Fruit fly (Drosophila melanogaster) whole organism, embryonic: ENCODE measurements around the gene CG11263.

Source experiments
- Blimp-1 ChIP-seq: fragments of 200-800 bp; sonication (Bioruptor generic); optimal IDR thresholded peaks from 3 replicates; lab custom pipeline; 2018; ENCODE audit warnings: missing biosample characterization, missing genetic modification characterization, mild to moderate bottlenecking, moderate library complexity, missing genetic modification reagents
- CG1024 ChIP-seq: fragments of 200-800 bp; sonication (Bioruptor generic); IDR thresholded peaks from 2 replicates; pipeline ENCODE4 v1.3.6; 2022; ENCODE audit warnings: missing biosample characterization, missing genetic modification characterization
- CG10267 ChIP-seq: fragments of 200-800 bp; sonication (Bioruptor generic); optimal IDR thresholded peaks from 2 replicates; lab custom pipeline; 2018; ENCODE audit warnings: missing biosample characterization, mild to moderate bottlenecking, missing genetic modification characterization, moderate library complexity
- CG11560 ChIP-seq: fragments of 200-800 bp; sonication (Bioruptor generic); IDR thresholded peaks from 3 replicates; pipeline ENCODE4 v1.3.6; 2022; ENCODE audit warnings: missing biosample characterization, missing genetic modification characterization
- CG12769 ChIP-seq: fragments of 200-800 bp; sonication (Bioruptor generic); optimal IDR thresholded peaks from 2 replicates; lab custom pipeline; 2019; ENCODE audit warnings: missing biosample characterization, mild to moderate bottlenecking, missing genetic modification characterization, moderate library complexity
- CG13775 ChIP-seq: fragments of 200-800 bp; sonication (Bioruptor generic); optimal IDR thresholded peaks from 3 replicates; lab custom pipeline; 2017; ENCODE audit warnings: missing biosample characterization, mild to moderate bottlenecking, missing genetic modification characterization
- CG14710 ChIP-seq: fragments of 200-800 bp; sonication (Bioruptor generic); optimal IDR thresholded peaks from 3 replicates; lab custom pipeline; 2019; ENCODE audit warnings: missing biosample characterization, mild to moderate bottlenecking, missing genetic modification characterization, moderate library complexity
- CG16813 ChIP-seq: fragments of 200-800 bp; sonication (Bioruptor generic); IDR thresholded peaks from 3 replicates; pipeline ENCODE4 v1.3.6; 2022; ENCODE audit warnings: missing biosample characterization, missing genetic modification characterization; ENCODE audit not compliant: partially characterized antibody
- CG18764 ChIP-seq: fragments of 200-800 bp; sonication (Bioruptor generic); optimal IDR thresholded peaks from 3 replicates; lab custom pipeline; 2016; ENCODE audit warnings: missing biosample characterization, missing genetic modification characterization
- CG2116 ChIP-seq: fragments of 200-800 bp; sonication (Bioruptor generic); optimal IDR thresholded peaks from 3 replicates; lab custom pipeline; 2018; ENCODE audit warnings: missing biosample characterization, mild to moderate bottlenecking, missing genetic modification characterization
- CG2712 ChIP-seq: fragments of 200-800 bp; optimal IDR thresholded peaks from 3 replicates; lab custom pipeline; 2019; ENCODE audit warnings: missing biosample characterization, mild to moderate bottlenecking, missing genetic modification characterization, moderate library complexity
- CG2875 ChIP-seq: fragments of 200-800 bp; sonication (Bioruptor generic); optimal IDR thresholded peaks from 2 replicates; lab custom pipeline; 2017; ENCODE audit warnings: missing biosample characterization, mild to moderate bottlenecking, missing genetic modification characterization, missing genetic modification reagents
- CG3407 ChIP-seq: fragments of 200-800 bp; sonication (Bioruptor generic); optimal IDR thresholded peaks from 2 replicates; lab custom pipeline; 2018; ENCODE audit warnings: missing biosample characterization, mild to moderate bottlenecking, missing genetic modification characterization
- CG3995 ChIP-seq: fragments of 200-800 bp; sonication (Bioruptor generic); optimal IDR thresholded peaks from 3 replicates; lab custom pipeline; 2016; ENCODE audit warnings: missing biosample characterization, missing genetic modification characterization
- CG4404 ChIP-seq: fragments of 200-800 bp; sonication (Bioruptor generic); IDR thresholded peaks from 2 replicates; pipeline ENCODE4 v1.3.6; 2022; ENCODE audit warnings: missing biosample characterization, missing genetic modification characterization
- CG4424 ChIP-seq: fragments of 200-800 bp; sonication (Bioruptor generic); optimal IDR thresholded peaks from 3 replicates; lab custom pipeline; 2016; ENCODE audit warnings: missing biosample characterization, missing genetic modification characterization
- CG4617 ChIP-seq: fragments of 200-800 bp; sonication (Bioruptor generic); optimal IDR thresholded peaks from 3 replicates; lab custom pipeline; 2016; ENCODE audit warnings: missing biosample characterization, missing genetic modification characterization, borderline replicate concordance
- CG6813 ChIP-seq: fragments of 200-800 bp; sonication (Bioruptor generic); optimal IDR thresholded peaks from 2 replicates; lab custom pipeline; 2017; ENCODE audit warnings: missing biosample characterization, missing genetic modification characterization, mild to moderate bottlenecking, moderate library complexity, missing genetic modification reagents
- CG7372 ChIP-seq: fragments of 200-800 bp; sonication (Bioruptor generic); IDR thresholded peaks from 2 replicates; pipeline ENCODE4 v1.3.6; 2022; ENCODE audit warnings: missing biosample characterization, missing genetic modification characterization
- CG7745 ChIP-seq: fragments of 200-800 bp; sonication (Bioruptor generic); optimal IDR thresholded peaks from 2 replicates; lab custom pipeline; 2018; ENCODE audit warnings: missing biosample characterization, mild to moderate bottlenecking, missing genetic modification characterization, moderate library complexity
- CG7839 ChIP-seq: fragments of 200-800 bp; sonication (Bioruptor generic); optimal IDR thresholded peaks from 3 replicates; lab custom pipeline; 2018; ENCODE audit warnings: missing biosample characterization, mild to moderate bottlenecking, missing genetic modification characterization, moderate library complexity
- CG8281 ChIP-seq: fragments of 200-800 bp; sonication (Bioruptor generic); optimal IDR thresholded peaks from 2 replicates; lab custom pipeline; 2018; ENCODE audit warnings: missing biosample characterization, mild to moderate bottlenecking, missing genetic modification characterization, moderate library complexity
- CoRest ChIP-seq: fragments of 200-800 bp; sonication (Bioruptor generic); optimal IDR thresholded peaks from 3 replicates; lab custom pipeline; 2018; ENCODE audit warnings: missing biosample characterization, mild to moderate bottlenecking, missing genetic modification characterization, moderate library complexity
- D19B ChIP-seq: fragments of 200-800 bp; sonication (Bioruptor generic); optimal IDR thresholded peaks from 2 replicates; lab custom pipeline; 2017; ENCODE audit warnings: missing biosample characterization, mild to moderate bottlenecking, missing genetic modification characterization
- Dip2 ChIP-seq: fragments of 200-800 bp; sonication (Bioruptor generic); IDR thresholded peaks from 2 replicates; pipeline ENCODE4 v1.3.6; 2022; ENCODE audit warnings: missing biosample characterization, missing genetic modification characterization
- GATAe ChIP-seq: fragments of 200-800 bp; sonication (Bioruptor generic); conservative IDR thresholded peaks from 2 replicates; pipeline ENCODE4 v1.3.6; 2022; ENCODE audit warnings: missing biosample characterization, missing genetic modification characterization
- Gsc ChIP-seq: fragments of 200-800 bp; sonication (Bioruptor generic); IDR thresholded peaks from 2 replicates; pipeline ENCODE4 v1.3.6; 2022; ENCODE audit warnings: missing biosample characterization, missing genetic modification characterization
- Hr3 ChIP-seq: fragments of 200-800 bp; sonication (Bioruptor generic); optimal IDR thresholded peaks from 3 replicates; lab custom pipeline; 2016; ENCODE audit warnings: missing biosample characterization, missing genetic modification characterization
- Lhr ChIP-seq: fragments of 200-800 bp; sonication (Bioruptor generic); optimal IDR thresholded peaks from 3 replicates; lab custom pipeline; 2017; ENCODE audit warnings: mild to moderate bottlenecking, missing biosample characterization, missing genetic modification reagents, missing genetic modification characterization
- Pdp1 ChIP-seq, 2 experiments: fragments of 200-800 bp; sonication (Bioruptor generic); optimal IDR thresholded peaks; 3 replicates each; lab custom pipeline; 2016; ENCODE audit warnings: missing biosample characterization in 2 of 2, missing genetic modification characterization in 2 of 2, mild to moderate bottlenecking in 1 of 2, moderate library complexity in 1 of 2
- Scr ChIP-seq: fragments of 200-800 bp; sonication (Bioruptor generic); IDR thresholded peaks from 2 replicates; pipeline ENCODE4 v1.3.6; 2022; ENCODE audit warnings: missing biosample characterization, missing genetic modification characterization; ENCODE audit not compliant: partially characterized antibody
- Sry-δ ChIP-seq: fragments of 200-800 bp; sonication (Bioruptor generic); optimal IDR thresholded peaks from 2 replicates; lab custom pipeline; 2016; ENCODE audit warnings: missing biosample characterization, missing genetic modification characterization
- Xbp1 ChIP-seq: fragments of 200-800 bp; sonication (Bioruptor generic); optimal IDR thresholded peaks from 3 replicates; lab custom pipeline; 2016; ENCODE audit warnings: missing biosample characterization, mild to moderate bottlenecking, missing genetic modification characterization
- chinmo ChIP-seq: fragments of 200-800 bp; sonication (Bioruptor generic); IDR thresholded peaks from 4 replicates; pipeline ENCODE4 v1.3.6; 2022; ENCODE audit warnings: missing biosample characterization, missing genetic modification characterization; ENCODE audit not compliant: partially characterized antibody
- chn ChIP-seq: fragments of 200-800 bp; sonication (Bioruptor generic); optimal IDR thresholded peaks from 2 replicates; lab custom pipeline; 2016; ENCODE audit warnings: missing biosample characterization, missing genetic modification characterization
- dysf ChIP-seq: fragments of 200-800 bp; sonication (Bioruptor generic); IDR thresholded peaks from 3 replicates; pipeline ENCODE4 v1.3.6; 2022; ENCODE audit warnings: missing biosample characterization, missing genetic modification characterization
- gce ChIP-seq: fragments of 200-800 bp; sonication (Bioruptor generic); IDR thresholded peaks from 3 replicates; pipeline ENCODE4 v1.3.6; 2022; ENCODE audit warnings: missing biosample characterization, missing genetic modification characterization
- gem ChIP-seq: fragments of 200-800 bp; sonication (Bioruptor generic); optimal IDR thresholded peaks from 2 replicates; lab custom pipeline; 2019; ENCODE audit warnings: missing biosample characterization, mild to moderate bottlenecking, missing genetic modification characterization, moderate library complexity
- grau ChIP-seq: fragments of 200-800 bp; optimal IDR thresholded peaks from 3 replicates; lab custom pipeline; 2019; ENCODE audit warnings: missing biosample characterization, mild to moderate bottlenecking, missing genetic modification characterization, moderate library complexity
- gt ChIP-seq: fragments of 200-800 bp; sonication (Bioruptor generic); IDR thresholded peaks from 2 replicates; pipeline ENCODE4 v1.3.6; 2022; ENCODE audit warnings: missing biosample characterization, missing genetic modification characterization
- lola ChIP-seq, 3 experiments: fragments of >200 bp in 2 of 3; fragments of 200-800 bp in 1 of 3; sonication (Bioruptor generic) in 1 of 3; optimal IDR thresholded peaks; 2 replicates each; lab custom pipeline; 2017 to 2019; ENCODE audit warnings: missing biosample characterization in 3 of 3, missing genetic modification characterization in 3 of 3, mild to moderate bottlenecking in 1 of 3, moderate library complexity in 1 of 3
- maf-S ChIP-seq: fragments of 200-800 bp; sonication (Bioruptor generic); optimal IDR thresholded peaks from 2 replicates; lab custom pipeline; 2016; ENCODE audit warnings: missing biosample characterization, missing genetic modification characterization
- nmo ChIP-seq: fragments of 200-800 bp; sonication (Bioruptor generic); optimal IDR thresholded peaks from 2 replicates; lab custom pipeline; 2018; ENCODE audit warnings: missing biosample characterization, mild to moderate bottlenecking, missing genetic modification characterization, moderate library complexity
- oc ChIP-seq: fragments of 200-800 bp; sonication (Bioruptor generic); optimal IDR thresholded peaks from 2 replicates; lab custom pipeline; 2018; ENCODE audit warnings: missing biosample characterization, mild to moderate bottlenecking, missing genetic modification characterization, moderate library complexity
- onecut ChIP-seq: fragments of 200-800 bp; sonication (Bioruptor generic); IDR thresholded peaks from 2 replicates; pipeline ENCODE4 v1.3.6; 2022; ENCODE audit warnings: missing biosample characterization, missing genetic modification characterization
- row ChIP-seq: fragments of 200-800 bp; sonication (Bioruptor generic); IDR thresholded peaks from 3 replicates; pipeline ENCODE4 v1.3.6; 2022; ENCODE audit warnings: missing biosample characterization, missing genetic modification characterization
- stwl ChIP-seq: fragments of 200-800 bp; sonication (Bioruptor generic); optimal IDR thresholded peaks from 3 replicates; lab custom pipeline; 2018; ENCODE audit warnings: missing biosample characterization, mild to moderate bottlenecking, missing genetic modification characterization, moderate library complexity

The CG11263 gene

DNA sequence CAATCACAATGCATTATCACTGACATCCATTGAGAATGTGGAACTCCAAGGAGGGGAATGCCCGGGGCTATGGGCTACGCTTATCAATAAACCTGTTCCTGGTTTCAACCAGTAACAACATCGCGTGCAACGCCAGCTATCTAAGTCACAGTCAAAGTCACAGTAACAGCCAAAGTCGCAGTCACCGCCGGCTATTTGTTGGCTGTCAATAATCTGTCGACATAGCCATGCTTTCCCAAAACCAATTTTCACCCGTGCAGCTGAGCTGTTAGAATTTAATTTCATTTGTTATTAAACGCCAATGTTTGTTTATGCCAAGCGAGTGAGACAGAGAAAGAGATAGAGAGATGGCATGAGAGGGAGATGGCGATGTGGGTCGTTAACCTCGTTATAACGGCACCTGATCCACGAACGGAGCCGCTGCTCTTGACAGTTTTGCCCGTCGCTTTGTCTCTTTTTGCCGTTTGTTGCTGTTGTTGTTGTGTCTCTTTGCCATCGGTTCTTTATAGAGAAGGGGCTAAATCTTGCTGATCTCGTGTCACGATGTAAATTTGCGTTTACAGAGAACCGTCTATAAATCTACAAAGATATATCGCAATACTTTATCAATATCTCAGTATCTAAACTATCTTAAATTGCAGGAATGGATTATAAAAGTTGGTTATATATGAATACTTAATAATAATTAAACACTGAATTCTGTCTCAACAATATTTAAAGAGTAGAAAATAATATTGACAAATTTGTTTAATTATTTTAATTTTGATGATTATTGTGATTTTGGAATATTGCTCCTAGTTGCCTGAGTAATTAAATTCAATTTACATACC is 25.7 kb downstream of the CG11263 start (continued):
- 0 out of 4 replicates have a peak, but pooled peaks have one; percentile 66 for TF ChIP-seq chinmo (GFP tag; lab: Robert Waterston, UW)
- peak; percentile 30 for TF ChIP-seq nmo
- peak; percentile 54 for TF ChIP-seq CG2712 (tag; lab: Kevin White, UChicago)
- TF ChIP-seq CG1024 (GFP tag; lab: Robert Waterston, UW): 0 out of 2 replicates have a peak, but pooled peaks have one; percentile 5
- TF ChIP-seq oc (tag; lab: Kevin White, UChicago): peak; percentile 80
- TF ChIP-seq chn (GFP tag; lab: Kevin White, UChicago): no peak
- peak; percentile 60; the same call in 2 of the 3 replicates for TF ChIP-seq CG16813
- TF ChIP-seq CG10267: peak; percentile 37
- TF ChIP-seq CG7839 (tag; lab: Kevin White, UChicago): peak; percentile 42
- TF ChIP-seq CG4404 (GFP tag; lab: Robert Waterston, UW): no peak
- TF ChIP-seq onecut: 0 out of 2 replicates have a peak, but pooled peaks have one; percentile 24
- TF ChIP-seq CG13775 (GFP tag; lab: Kevin White, UChicago): peak; percentile 27
- peak; percentile 32 for TF ChIP-seq CG8281 (tag; lab: Kevin White, UChicago)
- no peak for TF ChIP-seq Dip2 (GFP tag; lab: Robert Waterston, UW)
- peak; percentile 23 for TF ChIP-seq Sry-δ (GFP tag; lab: Kevin White, UChicago)
- TF ChIP-seq CG6813 (GFP tag; lab: Kevin White, UChicago): no peak
- TF ChIP-seq GATAe (GFP tag; lab: Robert Waterston, UW): no peak
- TF ChIP-seq gem (tag; lab: Kevin White, UChicago): peak; percentile 56
- TF ChIP-seq lola (GFP tag; optimal IDR thresholded peaks at IDR 0.05; lab: Kevin White, UChicago): peak in 1 of 3 experiments; percentile 75
- TF ChIP-seq CG2116: no peak
- no peak for TF ChIP-seq CG7372 (GFP tag; lab: Robert Waterston, UW)
- peak in 1 of 2 experiments; percentile 9 for TF ChIP-seq Pdp1 (GFP tag; optimal IDR thresholded peaks at IDR 0.05; lab: Kevin White, UChicago)
- TF ChIP-seq CG7745 (tag; lab: Kevin White, UChicago): peak; percentile 69
- TF ChIP-seq maf-S (GFP tag; lab: Kevin White, UChicago): no peak
- TF ChIP-seq Blimp-1 (GFP tag; lab: Kevin White, UChicago): peak; percentile 62
- peak; percentile 61; the same call in 1 of the 3 replicates for TF ChIP-seq gce
- peak; percentile 60 for TF ChIP-seq CG3407 (GFP tag; lab: Kevin White, UChicago)
- TF ChIP-seq CG12769 (tag; lab: Kevin White, UChicago): peak; percentile 21
- no peak for TF ChIP-seq D19B (GFP tag; lab: Kevin White, UChicago)
- TF ChIP-seq CG3995 (GFP tag; lab: Kevin White, UChicago): peak; percentile 96
- TF ChIP-seq gt (GFP tag; lab: Robert Waterston, UW): no peak
- TF ChIP-seq CG4617 (GFP tag; lab: Kevin White, UChicago): no peak
- TF ChIP-seq CG18764 (GFP tag; lab: Kevin White, UChicago): no peak
- TF ChIP-seq Lhr (GFP tag; lab: Kevin White, UChicago): peak; percentile 4
- no peak for TF ChIP-seq Xbp1 (GFP tag; lab: Kevin White, UChicago)
- peak; percentile 65 for TF ChIP-seq Scr
- TF ChIP-seq row (GFP tag; lab: Robert Waterston, UW): peak; percentile 54
- peak; percentile 40 for TF ChIP-seq grau
- peak; percentile 16 for TF ChIP-seq Hr3 (GFP tag; lab: Kevin White, UChicago)
- 0 out of 3 replicates have a peak, but pooled peaks have one; percentile 28 for TF ChIP-seq dysf (GFP tag; lab: Robert Waterston, UW)
- TF ChIP-seq CoRest (tag; lab: Kevin White, UChicago): peak; percentile 30
- TF ChIP-seq stwl (tag; lab: Kevin White, UChicago): peak; percentile 42
- peak; percentile 22 for TF ChIP-seq CG4424
- peak; percentile 2 for TF ChIP-seq CG2875 (GFP tag; lab: Kevin White, UChicago)
- TF ChIP-seq Gsc: no peak
- TF ChIP-seq CG14710 (tag; lab: Kevin White, UChicago): peak; percentile 49
- no peak for TF ChIP-seq CG11560 (tag; lab: Robert Waterston, UW)
